Worm (Caenorhabditis elegans): ENCODE measurements around the gene fbxc-14.

- no peak for TF ChIP-seq nhr-11 (tag; optimal IDR thresholded peaks at IDR 0.05)
- TF ChIP-seq ceh-6 (GFP tag; optimal IDR thresholded peaks at IDR 0.05), result no peak
- TF ChIP-seq pqm-1 (tag; optimal IDR thresholded peaks at IDR 0.05), result no peak
Measured at ce11 chrII:950374-950773, 23.7 kb upstream of the fbxc-14 start.

Data from whole organism, late embryonic.